Fruit fly (Drosophila melanogaster) whole organism, embryonic: ENCODE results near the gene cher.

ENCODE experiments used
- CG18476 ChIP-seq: fragments of 200-800 bp; sonication (Bioruptor generic); optimal IDR thresholded peaks from 2 replicates; lab custom pipeline; 2016; ENCODE audit warnings: missing biosample characterization, mild to moderate bottlenecking, missing genetic modification characterization
- onecut ChIP-seq: fragments of 200-800 bp; sonication (Bioruptor generic); IDR thresholded peaks from 2 replicates; pipeline ENCODE4 v1.3.6; 2022; ENCODE audit warnings: missing biosample characterization, missing genetic modification characterization

dm6 chr3R:17147647-17148244 is 22.6 kb upstream of the cher start:
- TF ChIP-seq onecut, result no peak
- TF ChIP-seq CG18476 (GFP tag; lab: Kevin White, UChicago), result no peak
